Fruit fly (Drosophila melanogaster) whole organism, embryonic: ENCODE measurements around the gene kel.

Experiments
- B-H1 ChIP-seq: fragments of 200-800 bp; sonication (Bioruptor generic); IDR thresholded peaks from 3 replicates; pipeline ENCODE4 v1.3.6; 2022; ENCODE audit warnings: missing biosample characterization, missing genetic modification characterization
- Bteb2 ChIP-seq: fragments of 200-800 bp; sonication (Bioruptor generic); optimal IDR thresholded peaks from 2 replicates; lab custom pipeline; 2016; ENCODE audit warnings: missing biosample characterization, missing genetic modification characterization
- CG1024 ChIP-seq: fragments of 200-800 bp; sonication (Bioruptor generic); IDR thresholded peaks from 2 replicates; pipeline ENCODE4 v1.3.6; 2022; ENCODE audit warnings: missing biosample characterization, missing genetic modification characterization
- CG11085 ChIP-seq: fragments of 200-800 bp; sonication (Bioruptor generic); IDR thresholded peaks from 2 replicates; pipeline ENCODE4 v1.3.6; 2022; ENCODE audit warnings: missing biosample characterization, missing genetic modification characterization
- CG11723 ChIP-seq: fragments of 200-800 bp; sonication (Bioruptor generic); optimal IDR thresholded peaks from 2 replicates; lab custom pipeline; 2017; ENCODE audit warnings: missing biosample characterization, mild to moderate bottlenecking, missing genetic modification characterization
- CG12391 ChIP-seq: fragments of 200-800 bp; sonication (Bioruptor generic); optimal IDR thresholded peaks from 3 replicates; lab custom pipeline; 2018; ENCODE audit warnings: missing biosample characterization, mild to moderate bottlenecking, missing genetic modification characterization, moderate library complexity
- CG12769 ChIP-seq: fragments of 200-800 bp; sonication (Bioruptor generic); optimal IDR thresholded peaks from 2 replicates; lab custom pipeline; 2019; ENCODE audit warnings: missing biosample characterization, mild to moderate bottlenecking, missing genetic modification characterization, moderate library complexity
- CG2678 ChIP-seq: fragments of 200-800 bp; sonication (Bioruptor generic); optimal IDR thresholded peaks from 3 replicates; lab custom pipeline; 2019; ENCODE audit warnings: missing biosample characterization, mild to moderate bottlenecking, missing genetic modification characterization, moderate library complexity
- CG30403 ChIP-seq: fragments of 200-800 bp; sonication (Bioruptor generic); optimal IDR thresholded peaks from 3 replicates; lab custom pipeline; 2016; ENCODE audit warnings: missing biosample characterization, missing genetic modification characterization
- CG3163 ChIP-seq: fragments of 200-800 bp; sonication (Bioruptor generic); optimal IDR thresholded peaks from 3 replicates; lab custom pipeline; 2016; ENCODE audit warnings: missing biosample characterization, missing genetic modification characterization
- CG3995 ChIP-seq: fragments of 200-800 bp; sonication (Bioruptor generic); optimal IDR thresholded peaks from 3 replicates; lab custom pipeline; 2016; ENCODE audit warnings: missing biosample characterization, missing genetic modification characterization
- CG7745 ChIP-seq: fragments of 200-800 bp; sonication (Bioruptor generic); optimal IDR thresholded peaks from 2 replicates; lab custom pipeline; 2018; ENCODE audit warnings: missing biosample characterization, mild to moderate bottlenecking, missing genetic modification characterization, moderate library complexity
- CG8281 ChIP-seq: fragments of 200-800 bp; sonication (Bioruptor generic); optimal IDR thresholded peaks from 2 replicates; lab custom pipeline; 2018; ENCODE audit warnings: missing biosample characterization, mild to moderate bottlenecking, missing genetic modification characterization, moderate library complexity
- Camta ChIP-seq: fragments of 200-800 bp; sonication (Bioruptor generic); optimal IDR thresholded peaks from 2 replicates; lab custom pipeline; 2016; ENCODE audit warnings: missing biosample characterization, missing genetic modification characterization
- Chrac-16 ChIP-seq: fragments of 200-800 bp; sonication (Bioruptor generic); optimal IDR thresholded peaks from 3 replicates; lab custom pipeline; 2016; ENCODE audit warnings: missing biosample characterization, missing genetic modification characterization
- CrebB ChIP-seq: fragments of 200-800 bp; sonication (Bioruptor generic); optimal IDR thresholded peaks from 3 replicates; lab custom pipeline; 2018; ENCODE audit warnings: missing biosample characterization, mild to moderate bottlenecking, missing genetic modification characterization
- D19B ChIP-seq: fragments of 200-800 bp; sonication (Bioruptor generic); optimal IDR thresholded peaks from 2 replicates; lab custom pipeline; 2017; ENCODE audit warnings: missing biosample characterization, mild to moderate bottlenecking, missing genetic modification characterization
- Doc3 ChIP-seq: fragments of 200-800 bp; sonication (Bioruptor generic); IDR thresholded peaks from 3 replicates; pipeline ENCODE4 v1.3.6; 2022; ENCODE audit warnings: missing biosample characterization, missing genetic modification characterization; ENCODE audit not compliant: partially characterized antibody
- GATAe ChIP-seq: fragments of 200-800 bp; sonication (Bioruptor generic); conservative IDR thresholded peaks from 2 replicates; pipeline ENCODE4 v1.3.6; 2022; ENCODE audit warnings: missing biosample characterization, missing genetic modification characterization
- Hmx ChIP-seq: fragments of 200-800 bp; sonication (Bioruptor generic); optimal IDR thresholded peaks from 2 replicates; lab custom pipeline; 2016; ENCODE audit warnings: missing biosample characterization, missing genetic modification characterization
- Hr3 ChIP-seq: fragments of 200-800 bp; sonication (Bioruptor generic); optimal IDR thresholded peaks from 3 replicates; lab custom pipeline; 2016; ENCODE audit warnings: missing biosample characterization, missing genetic modification characterization
- NC2β ChIP-seq: fragments of 200-800 bp; sonication (Bioruptor generic); optimal IDR thresholded peaks from 2 replicates; lab custom pipeline; 2016; ENCODE audit warnings: missing biosample characterization, missing genetic modification characterization
- Oaz ChIP-seq: fragments of 200-800 bp; sonication (Bioruptor generic); IDR thresholded peaks from 2 replicates; pipeline ENCODE4 v1.3.6; 2022; ENCODE audit warnings: missing biosample characterization, missing genetic modification characterization
- Pdp1 ChIP-seq, 2 experiments: fragments of 200-800 bp; sonication (Bioruptor generic); optimal IDR thresholded peaks; 3 replicates each; lab custom pipeline; 2016; ENCODE audit warnings: missing biosample characterization in 2 of 2, missing genetic modification characterization in 2 of 2, mild to moderate bottlenecking in 1 of 2, moderate library complexity in 1 of 2
- Sry-δ ChIP-seq: fragments of 200-800 bp; sonication (Bioruptor generic); optimal IDR thresholded peaks from 2 replicates; lab custom pipeline; 2016; ENCODE audit warnings: missing biosample characterization, missing genetic modification characterization
- Stat92E ChIP-seq, 3 experiments: fragments of >200 bp in 2 of 3; fragments of 200-800 bp in 1 of 3; sonication (Bioruptor generic) in 1 of 3; optimal IDR thresholded peaks; 2 replicates each; lab custom pipeline; 2017 to 2019; ENCODE audit warnings: missing biosample characterization in 3 of 3, missing genetic modification characterization in 3 of 3, mild to moderate bottlenecking in 1 of 3, moderate library complexity in 1 of 3
- Taf1 ChIP-seq: fragments of 200-800 bp; sonication (Bioruptor generic); IDR thresholded peaks from 2 replicates; pipeline ENCODE4 v1.3.6; 2022; ENCODE audit warnings: missing biosample characterization, missing genetic modification characterization
- aop ChIP-seq: fragments of 200-800 bp; sonication (Bioruptor generic); IDR thresholded peaks from 2 replicates; pipeline ENCODE4 v1.3.6; 2022; ENCODE audit warnings: missing biosample characterization, missing genetic modification characterization
- bab2 ChIP-seq: fragments of 200-800 bp; sonication (Bioruptor generic); optimal IDR thresholded peaks from 2 replicates; lab custom pipeline; 2016; ENCODE audit warnings: missing biosample characterization, missing genetic modification characterization
- bcd ChIP-seq: fragments of 200-800 bp; sonication (Bioruptor generic); optimal IDR thresholded peaks from 2 replicates; lab custom pipeline; 2017; ENCODE audit warnings: missing biosample characterization, mild to moderate bottlenecking, missing genetic modification characterization
- disco-r ChIP-seq: fragments of 200-800 bp; sonication (Bioruptor generic); optimal IDR thresholded peaks from 2 replicates; lab custom pipeline; 2016; ENCODE audit warnings: missing biosample characterization, missing genetic modification characterization
- dmrt99B ChIP-seq: fragments of 200-800 bp; sonication (Bioruptor generic); optimal IDR thresholded peaks from 2 replicates; lab custom pipeline; 2018; ENCODE audit warnings: missing biosample characterization, mild to moderate bottlenecking, missing genetic modification characterization, moderate library complexity
- gem ChIP-seq: fragments of 200-800 bp; sonication (Bioruptor generic); optimal IDR thresholded peaks from 2 replicates; lab custom pipeline; 2019; ENCODE audit warnings: missing biosample characterization, mild to moderate bottlenecking, missing genetic modification characterization, moderate library complexity
- grau ChIP-seq: fragments of 200-800 bp; optimal IDR thresholded peaks from 3 replicates; lab custom pipeline; 2019; ENCODE audit warnings: missing biosample characterization, mild to moderate bottlenecking, missing genetic modification characterization, moderate library complexity
- grn ChIP-seq: fragments of 200-800 bp; sonication (Bioruptor generic); optimal IDR thresholded peaks from 3 replicates; lab custom pipeline; 2017; ENCODE audit warnings: missing biosample characterization, missing genetic modification characterization
- knrl ChIP-seq: fragments of 200-800 bp; sonication (Bioruptor generic); IDR thresholded peaks from 3 replicates; pipeline ENCODE4 v1.3.6; 2022; ENCODE audit warnings: missing biosample characterization, missing genetic modification characterization; ENCODE audit not compliant: partially characterized antibody
- lbe ChIP-seq: fragments of 200-800 bp; sonication (Bioruptor generic); optimal IDR thresholded peaks from 2 replicates; lab custom pipeline; 2016; ENCODE audit warnings: missing biosample characterization, mild to moderate bottlenecking, missing genetic modification characterization
- luna ChIP-seq: fragments of 200-800 bp; sonication (Bioruptor generic); optimal IDR thresholded peaks from 2 replicates; lab custom pipeline; 2016; ENCODE audit warnings: missing biosample characterization, missing genetic modification characterization
- nerfin-2 ChIP-seq: fragments of 200-800 bp; sonication (Bioruptor generic); IDR thresholded peaks from 2 replicates; pipeline ENCODE4 v1.3.6; 2022; ENCODE audit warnings: missing biosample characterization, missing genetic modification characterization; ENCODE audit not compliant: partially characterized antibody
- pan ChIP-seq, 4 experiments: fragments of >200 bp in 3 of 4; fragments of 200-800 bp in 1 of 4; sonication (Bioruptor generic) in 1 of 4; optimal IDR thresholded peaks in 3 of 4; IDR thresholded peaks in 1 of 4; 2 replicates each; pipeline versions ENCODE4 v1.3.6 to Lab custom; 2017 to 2022; ENCODE audit warnings: missing biosample characterization in 2 of 4, missing genetic modification characterization in 2 of 4, mixed read lengths in 1 of 4
- pb ChIP-seq: fragments of 200-800 bp; sonication (Bioruptor generic); optimal IDR thresholded peaks from 3 replicates; lab custom pipeline; 2016; ENCODE audit warnings: missing biosample characterization, missing genetic modification characterization
- ranshi ChIP-seq: fragments of 200-800 bp; sonication (Bioruptor generic); IDR thresholded peaks from 2 replicates; pipeline ENCODE4 v1.3.6; 2022; ENCODE audit warnings: missing biosample characterization, missing genetic modification characterization
- sqz ChIP-seq: fragments of 200-800 bp; sonication (Bioruptor generic); optimal IDR thresholded peaks from 3 replicates; lab custom pipeline; 2018; ENCODE audit warnings: missing biosample characterization, mild to moderate bottlenecking, missing genetic modification characterization
- sug ChIP-seq: fragments of 200-800 bp; optimal IDR thresholded peaks from 2 replicates; lab custom pipeline; 2019; ENCODE audit warnings: missing biosample characterization, mild to moderate bottlenecking, missing genetic modification characterization, moderate library complexity
- tio ChIP-seq: fragments of 200-800 bp; sonication (Bioruptor generic); optimal IDR thresholded peaks from 2 replicates; lab custom pipeline; 2017; ENCODE audit warnings: missing biosample characterization, missing genetic modification characterization, inconsistent platforms
- tup ChIP-seq: fragments of 200-800 bp; sonication (Bioruptor generic); optimal IDR thresholded peaks from 2 replicates; lab custom pipeline; 2016; ENCODE audit warnings: missing biosample characterization, mild to moderate bottlenecking, missing genetic modification characterization, moderate library complexity
- tx ChIP-seq: fragments of 200-800 bp; sonication (Bioruptor generic); optimal IDR thresholded peaks from 2 replicates; lab custom pipeline; 2016; ENCODE audit warnings: missing biosample characterization, missing genetic modification characterization
- vfl ChIP-seq: fragments of 200-800 bp; sonication (Bioruptor generic); optimal IDR thresholded peaks from 2 replicates; lab custom pipeline; 2016; ENCODE audit warnings: missing biosample characterization, missing genetic modification characterization
- wdn ChIP-seq: fragments of 200-800 bp; sonication (Bioruptor generic); IDR thresholded peaks from 2 replicates; pipeline ENCODE4 v1.3.6; 2022; ENCODE audit warnings: missing biosample characterization, missing genetic modification characterization
- zen2 ChIP-seq: fragments of 200-800 bp; sonication (Bioruptor generic); IDR thresholded peaks from 3 replicates; pipeline ENCODE4 v1.3.6; 2022; ENCODE audit warnings: missing biosample characterization, missing genetic modification characterization; ENCODE audit not compliant: partially characterized antibody

kel gene

dm6 chr2L:18136427-18136857 lies 1.4 kb downstream of the kel start (continued):
- TF ChIP-seq CG3995 (GFP tag; lab: Kevin White, UChicago) (peak; percentile 18), Sry-δ (GFP tag; lab: Kevin White, UChicago) (no peak), bab2 (GFP tag; lab: Kevin White, UChicago) (peak; percentile 47), knrl (no peak), Oaz (GFP tag; lab: Robert Waterston, UW) (no peak), Stat92E (GFP tag; optimal IDR thresholded peaks at IDR 0.05; lab: Kevin White, UChicago) (no peak), CG1024 (GFP tag; lab: Robert Waterston, UW) (no peak), GATAe (GFP tag; lab: Robert Waterston, UW) (no peak), Hr3 (no peak), Camta (GFP tag; lab: Kevin White, UChicago) (no peak), vfl (GFP tag; lab: Kevin White, UChicago) (no peak), CG12769 (tag; lab: Kevin White, UChicago) (peak; percentile 85), CG2678 (tag; lab: Kevin White, UChicago) (peak; percentile 55), B-H1 (GFP tag; lab: Robert Waterston, UW) (no peak; the same call in 2 of the 3 replicates), CG7745 (no peak), sug (tag; lab: Kevin White, UChicago) (peak; percentile 47), dmrt99B (no peak), Bteb2 (peak; percentile 62), lbe (GFP tag; lab: Kevin White, UChicago) (no peak), tx (GFP tag; lab: Kevin White, UChicago) (no peak), Chrac-16 (no peak), CG11723 (no peak), CG8281 (tag; lab: Kevin White, UChicago) (no peak), D19B (peak; percentile 24), aop (GFP tag; lab: Robert Waterston, UW) (no peak), Taf1 (GFP tag; lab: Robert Waterston, UW) (no peak), NC2β (GFP tag; lab: Kevin White, UChicago) (no peak), tio (no peak), luna (GFP tag; lab: Kevin White, UChicago) (peak; percentile 25), CG3163 (GFP tag; lab: Kevin White, UChicago) (peak; percentile 14), CrebB (peak; percentile 18), disco-r (GFP tag; lab: Kevin White, UChicago) (peak; percentile 42), sqz (GFP tag; lab: Kevin White, UChicago) (no peak), wdn (GFP tag; lab: Robert Waterston, UW) (peak; percentile 30; the same call in 1 of the 2 replicates), Pdp1 (GFP tag; optimal IDR thresholded peaks at IDR 0.05; lab: Kevin White, UChicago) (peak in 1 of 2 experiments; percentile 86), ranshi (GFP tag; lab: Robert Waterston, UW) (peak; percentile 33; the same call in 1 of the 2 replicates), gem (tag; lab: Kevin White, UChicago) (no peak), Doc3 (GFP tag; lab: Robert Waterston, UW) (no peak), grn (GFP tag; lab: Kevin White, UChicago) (no peak), zen2 (GFP tag; lab: Robert Waterston, UW) (no peak), tup (GFP tag; lab: Kevin White, UChicago) (no peak), nerfin-2 (no peak), CG30403 (GFP tag; lab: Kevin White, UChicago) (no peak), Hmx (GFP tag; lab: Kevin White, UChicago) (no peak), CG12391 (no peak), pb (GFP tag; lab: Kevin White, UChicago) (no peak), grau (tag; lab: Kevin White, UChicago) (no peak), bcd (GFP tag; lab: Kevin White, UChicago) (peak; percentile 31), CG11085 (GFP tag; lab: Robert Waterston, UW) (no peak), pan (optimal IDR thresholded peaks at IDR 0.05; lab: Kevin White, UChicago) (no peak), pan (GFP tag; optimal IDR thresholded peaks at IDR 0.05 in 1 of 2, IDR thresholded peaks at IDR 0.05 in 1 of 2) (peak in 1 of 2 experiments; percentile 16)
